Worm (Caenorhabditis elegans): ENCODE measurements around the gene F13E6.2.

Gene F13E6.2

ce11 chrX:10684533-10684932, 10.4 kb upstream of the F13E6.2 start:
- peak; percentile 93 for TF ChIP-seq blmp-1 (tag; optimal IDR thresholded peaks at IDR 0.05)
- TF ChIP-seq F16B12.6 (tag; optimal IDR thresholded peaks at IDR 0.05) = no peak
- peak; percentile 3 to 73 for TF ChIP-seq lsy-2 (tag; optimal IDR thresholded peaks at IDR 0.05)
- TF ChIP-seq ceh-82 (tag; optimal IDR thresholded peaks at IDR 0.05) = no peak
- peak; percentile 41 for TF ChIP-seq dsc-1 (tag; optimal IDR thresholded peaks at IDR 0.05)
- peak; percentile 89 for TF ChIP-seq nhr-20 (tag; optimal IDR thresholded peaks at IDR 0.05)
- TF ChIP-seq C16A3.4 (tag; optimal IDR thresholded peaks at IDR 0.05) = peak; percentile 71
- TF ChIP-seq ama-1 (optimal IDR thresholded peaks at IDR 0.05) = no peak
- TF ChIP-seq fos-1 (tag; optimal IDR thresholded peaks at IDR 0.05) = peak; percentile 4
- TF ChIP-seq tlp-1 (tag; optimal IDR thresholded peaks at IDR 0.05) = no peak
- TF ChIP-seq nhr-76 (tag; optimal IDR thresholded peaks at IDR 0.05) = no peak
- TF ChIP-seq nhr-28 (tag; optimal IDR thresholded peaks at IDR 0.05) = no peak
- TF ChIP-seq irx-1 (tag; optimal IDR thresholded peaks at IDR 0.05) = peak; percentile 4
- TF ChIP-seq unc-86 (tag; optimal IDR thresholded peaks at IDR 0.05) = no peak
- TF ChIP-seq nhr-90 (tag; optimal IDR thresholded peaks at IDR 0.05; ENCODE audit: poor library complexity) = peak; percentile 57
- no peak for TF ChIP-seq ceh-63 (GFP tag; optimal IDR thresholded peaks at IDR 0.05)
- TF ChIP-seq dpl-1 (GFP tag; optimal IDR thresholded peaks at IDR 0.05) = no peak
- peak; percentile 37 to 75 for TF ChIP-seq lin-35 (GFP tag; optimal IDR thresholded peaks at IDR 0.05)
- no peak for TF ChIP-seq unc-98 (GFP tag; IDR thresholded peaks at IDR 0.05)
- TF ChIP-seq lir-3 (tag; optimal IDR thresholded peaks at IDR 0.05; ENCODE audit: poor library complexity) = no peak
- TF ChIP-seq ceh-90 (tag; optimal IDR thresholded peaks at IDR 0.05) = no peak
- no peak for TF ChIP-seq egl-13 (tag; optimal IDR thresholded peaks at IDR 0.05)
- peak in 1 of 2 experiments; percentile 5 for TF ChIP-seq efl-1 (optimal IDR thresholded peaks at IDR 0.05)
- no peak for TF ChIP-seq efl-1 (GFP tag; optimal IDR thresholded peaks at IDR 0.05 in 1 of 2)
- peak; percentile 62 for TF ChIP-seq nhr-19 (GFP tag; conservative IDR thresholded peaks at IDR 0.05)
- peak; percentile 49 for TF ChIP-seq tbx-2 (tag; optimal IDR thresholded peaks at IDR 0.05)
- TF ChIP-seq elt-2 (tag; optimal IDR thresholded peaks at IDR 0.05) = peak; percentile 29
- peak; percentile 82 for TF ChIP-seq snu-23 (GFP tag; optimal IDR thresholded peaks at IDR 0.05)
- no peak for TF ChIP-seq grh-1 (GFP tag; IDR thresholded peaks at IDR 0.05)
- TF ChIP-seq nhr-11 (tag; optimal IDR thresholded peaks at IDR 0.05) = no peak
- TF ChIP-seq jun-1 (tag; optimal IDR thresholded peaks at IDR 0.05) = no peak
- TF ChIP-seq mdl-1 (tag; optimal IDR thresholded peaks at IDR 0.05) = peak in 1 of 2 experiments; percentile 53
- TF ChIP-seq sptf-1 (tag; optimal IDR thresholded peaks at IDR 0.05) = no peak
- TF ChIP-seq C04F5.9 (tag; optimal IDR thresholded peaks at IDR 0.05) = no peak
- no peak for TF ChIP-seq vab-15 (tag; optimal IDR thresholded peaks at IDR 0.05)
- no peak for TF ChIP-seq sox-4 (tag; optimal IDR thresholded peaks at IDR 0.05)
- TF ChIP-seq pag-3 (tag; optimal IDR thresholded peaks at IDR 0.05; ENCODE audit: borderline replicate concordance, insufficient read depth) = no peak
- no peak for TF ChIP-seq pqm-1 (tag; optimal IDR thresholded peaks at IDR 0.05)
- TF ChIP-seq elt-3 (tag; optimal IDR thresholded peaks at IDR 0.05) = peak in 2 of 6 experiments; percentile 32 to 54
- TF ChIP-seq zip-4 (GFP tag; optimal IDR thresholded peaks at IDR 0.05) = no peak
- peak; percentile 61 for TF ChIP-seq mep-1 (tag; optimal IDR thresholded peaks at IDR 0.05)
- TF ChIP-seq ztf-11 (tag; optimal IDR thresholded peaks at IDR 0.05) = no peak
- TF ChIP-seq ceh-88 (GFP tag; IDR thresholded peaks at IDR 0.05) = no peak
- TF ChIP-seq ceh-8 (GFP tag; optimal IDR thresholded peaks at IDR 0.05) = no peak
- peak; percentile 12 for TF ChIP-seq ztf-4 (tag; optimal IDR thresholded peaks at IDR 0.05)
- TF ChIP-seq ets-5 (GFP tag; IDR thresholded peaks at IDR 0.05) = no peak
- no peak for TF ChIP-seq aly-2 (tag; optimal IDR thresholded peaks at IDR 0.05)
- peak; percentile 93 for TF ChIP-seq lin-14 (GFP tag; optimal IDR thresholded peaks at IDR 0.05)
- no peak for TF ChIP-seq unc-30 (tag; optimal IDR thresholded peaks at IDR 0.05)
- no peak for TF ChIP-seq nhr-84 (tag; optimal IDR thresholded peaks at IDR 0.05)
- no peak for TF ChIP-seq fkh-4 (tag; optimal IDR thresholded peaks at IDR 0.05; ENCODE audit: borderline replicate concordance)
- peak; percentile 88 for TF ChIP-seq nhr-85 (tag)
- no peak for TF ChIP-seq ces-1 (GFP tag; optimal IDR thresholded peaks at IDR 0.05)
- no peak for TF ChIP-seq hlh-17 (GFP tag; optimal IDR thresholded peaks at IDR 0.05; ENCODE audit: borderline replicate concordance)
